Worm (Caenorhabditis elegans): ENCODE data around the gene unc-104.

unc-104 gene

ce11 chrII:7050021-7050722 is 55.4 kb downstream of the unc-104 start, which contains the start of the genes tcer-1 and ZK1127.5 (continued):
- TF ChIP-seq xbp-1 (tag; optimal IDR thresholded peaks at IDR 0.05): peak; percentile 42
- peak; percentile 27 for TF ChIP-seq F16B12.6 (tag; optimal IDR thresholded peaks at IDR 0.05)
- TF ChIP-seq elt-3 (tag; optimal IDR thresholded peaks at IDR 0.05): peak in 1 of 6 experiments; percentile 38
- peak; percentile 55 for TF ChIP-seq lin-14 (GFP tag; optimal IDR thresholded peaks at IDR 0.05)
- TF ChIP-seq nhr-20 (tag; optimal IDR thresholded peaks at IDR 0.05): peak; percentile 58
- no peak for TF ChIP-seq ceh-8 (GFP tag; optimal IDR thresholded peaks at IDR 0.05)
- peak; percentile 73 for TF ChIP-seq lin-15B (tag; optimal IDR thresholded peaks at IDR 0.05)
- peak; percentile 66 to 78 for TF ChIP-seq efl-1 (optimal IDR thresholded peaks at IDR 0.05)
- TF ChIP-seq efl-1 (GFP tag; optimal IDR thresholded peaks at IDR 0.05 in 1 of 2): peak; percentile 69 to 94
- TF ChIP-seq lsy-2 (tag; optimal IDR thresholded peaks at IDR 0.05): peak; percentile 60 to 83
- TF ChIP-seq mab-9 (GFP tag; IDR thresholded peaks at IDR 0.05): no peak
- no peak for TF ChIP-seq nhr-76 (tag; optimal IDR thresholded peaks at IDR 0.05)
- TF ChIP-seq lin-35 (GFP tag; optimal IDR thresholded peaks at IDR 0.05): peak; percentile 58 to 82
- TF ChIP-seq rnt-1 (tag; optimal IDR thresholded peaks at IDR 0.05): peak; percentile 44
- no peak for TF ChIP-seq nhr-77 (tag; optimal IDR thresholded peaks at IDR 0.05)
- no peak for TF ChIP-seq unc-30 (tag; optimal IDR thresholded peaks at IDR 0.05)
- TF ChIP-seq snu-23 (GFP tag; optimal IDR thresholded peaks at IDR 0.05): peak; percentile 63
- TF ChIP-seq blmp-1 (tag; optimal IDR thresholded peaks at IDR 0.05): peak; percentile 57
- no peak for TF ChIP-seq snpc-4 (tag; optimal IDR thresholded peaks at IDR 0.05)
- peak; percentile 78 for TF ChIP-seq mep-1 (tag; optimal IDR thresholded peaks at IDR 0.05)

ce11 chrII:7051778-7052177 is 57.0 kb downstream of the unc-104 start, which contains the start of gene ZK1127.12:
ZK1127.12 (plus strand) TSS chrII:7052078.
- TF ChIP-seq aly-2 (tag; optimal IDR thresholded peaks at IDR 0.05) (no peak), fkh-10 (GFP tag; optimal IDR thresholded peaks at IDR 0.05) (no peak)

- no peak for TF ChIP-seq lin-39 (tag; optimal IDR thresholded peaks at IDR 0.05)
- no peak for TF ChIP-seq efl-1 (optimal IDR thresholded peaks at IDR 0.05)
- peak in 1 of 2 experiments; percentile 67 for TF ChIP-seq efl-1 (GFP tag; optimal IDR thresholded peaks at IDR 0.05 in 1 of 2)
Observed at ce11 chrII:7053001-7053400, 58.2 kb downstream of the unc-104 start, which contains the start of gene ZK1127.13. ZK1127.13 (plus strand) TSS chrII:7053301.

- no peak for TF ChIP-seq snpc-4 (tag; optimal IDR thresholded peaks at IDR 0.05)
- TF ChIP-seq nhr-47 (tag; optimal IDR thresholded peaks at IDR 0.05): no peak
- TF ChIP-seq ceh-63 (GFP tag; optimal IDR thresholded peaks at IDR 0.05): no peak
- no peak for TF ChIP-seq snu-23 (GFP tag; optimal IDR thresholded peaks at IDR 0.05)
- no peak for TF ChIP-seq mep-1 (tag; optimal IDR thresholded peaks at IDR 0.05)
- no peak for TF ChIP-seq pax-3 (tag; optimal IDR thresholded peaks at IDR 0.05)
Observed at ce11 chrII:7053649-7054048, 58.9 kb downstream of the unc-104 start, which contains the start of gene ZK1127.4. ZK1127.4 (plus strand) TSS chrII:7053949.

- TF ChIP-seq nhr-19 (GFP tag; conservative IDR thresholded peaks at IDR 0.05): no peak
- no peak for TF ChIP-seq mep-1 (tag; optimal IDR thresholded peaks at IDR 0.05)
- TF ChIP-seq rnt-1 (tag; optimal IDR thresholded peaks at IDR 0.05): no peak
- TF ChIP-seq pag-3 (tag; optimal IDR thresholded peaks at IDR 0.05; ENCODE audit: borderline replicate concordance, insufficient read depth): no peak
- TF ChIP-seq blmp-1 (tag; optimal IDR thresholded peaks at IDR 0.05): no peak
- no peak for TF ChIP-seq egl-13 (tag; optimal IDR thresholded peaks at IDR 0.05)
- TF ChIP-seq unc-86 (tag; optimal IDR thresholded peaks at IDR 0.05): no peak
- no peak for TF ChIP-seq tlp-1 (tag; optimal IDR thresholded peaks at IDR 0.05)
- TF ChIP-seq irx-1 (tag; optimal IDR thresholded peaks at IDR 0.05): no peak
- no peak for TF ChIP-seq ceh-63 (GFP tag; optimal IDR thresholded peaks at IDR 0.05)
- no peak for TF ChIP-seq swsn-7 (tag; optimal IDR thresholded peaks at IDR 0.05)
- no peak for TF ChIP-seq elt-2 (tag; optimal IDR thresholded peaks at IDR 0.05)
- TF ChIP-seq dpl-1 (GFP tag; optimal IDR thresholded peaks at IDR 0.05): no peak
- no peak for TF ChIP-seq nhr-237 (tag; optimal IDR thresholded peaks at IDR 0.05)
- TF ChIP-seq pqm-1 (tag; optimal IDR thresholded peaks at IDR 0.05): no peak
- no peak for TF ChIP-seq elt-3 (tag; optimal IDR thresholded peaks at IDR 0.05)
Observed at ce11 chrII:7054987-7055386, 60.2 kb downstream of the unc-104 start, which contains the start of gene ZK1127.3. ZK1127.3 (plus strand) TSS chrII:7055287.
